Fruit fly (Drosophila melanogaster): ENCODE results near the gene CG15169.
A peak's percentile ranks its signal among the peaks of the same experiment; 100 is the strongest.

The CG15169 gene

DNA sequence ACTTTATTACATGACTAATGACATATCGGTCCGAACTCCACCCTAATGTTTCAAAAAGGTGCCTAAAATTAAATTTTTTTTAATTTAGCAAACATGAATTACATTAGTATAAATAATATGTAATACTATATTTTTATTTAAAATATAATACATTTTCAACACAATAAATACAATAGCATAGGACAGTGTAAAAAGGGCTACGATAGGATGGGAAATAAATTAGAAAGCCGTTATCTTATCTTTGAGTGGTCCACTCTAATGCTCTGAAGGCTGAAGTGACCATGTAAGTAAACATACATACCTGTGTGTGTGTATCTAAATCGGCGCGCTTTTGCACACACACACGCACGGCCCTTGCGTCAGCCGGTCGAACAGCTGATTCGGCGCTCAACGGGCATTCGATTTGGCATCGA lies 12.1 kb downstream of the CG15169 start, which contains the start of gene CG31793 (continued):
- TF ChIP-seq CG7839 (tag; optimal IDR thresholded peaks at IDR 0.05) (peak; percentile 65), HmgZ (tag; optimal IDR thresholded peaks at IDR 0.05) (peak; percentile 53), bbx (GFP tag; IDR thresholded peaks at IDR 0.05; ENCODE audit: partially characterized antibody) (peak; percentile 33; the same call in 1 of the 2 replicates), CG9437 (GFP tag; optimal IDR thresholded peaks at IDR 0.05) (peak; percentile 40), sob (GFP tag; IDR thresholded peaks at IDR 0.05) (peak; percentile 41; the same call in 1 of the 2 replicates), CG12299 (tag; optimal IDR thresholded peaks at IDR 0.05) (peak; percentile 29), CG11723 (GFP tag; optimal IDR thresholded peaks at IDR 0.05) (no peak), insv (GFP tag; optimal IDR thresholded peaks at IDR 0.05) (no peak), Sox100B (GFP tag; optimal IDR thresholded peaks at IDR 0.05) (peak; percentile 41), CG15514 (GFP tag; optimal IDR thresholded peaks at IDR 0.05) (peak; percentile 59), CG31388 (GFP tag; optimal IDR thresholded peaks at IDR 0.05) (no peak), ranshi (GFP tag; IDR thresholded peaks at IDR 0.05) (peak; percentile 54; the same call in 1 of the 2 replicates), jing (GFP tag; optimal IDR thresholded peaks at IDR 0.05) (no peak), CG10267 (tag; optimal IDR thresholded peaks at IDR 0.05) (peak; percentile 40), pan (optimal IDR thresholded peaks at IDR 0.05) (no peak), pan (GFP tag; optimal IDR thresholded peaks at IDR 0.05 in 1 of 2, IDR thresholded peaks at IDR 0.05 in 1 of 2) (peak in 1 of 2 experiments; percentile 63), ind (GFP tag; optimal IDR thresholded peaks at IDR 0.05) (peak; percentile 33), CG13775 (GFP tag; optimal IDR thresholded peaks at IDR 0.05) (peak; percentile 46), Bteb2 (GFP tag; optimal IDR thresholded peaks at IDR 0.05) (no peak), CG10321 (GFP tag; IDR thresholded peaks at IDR 0.05) (peak; percentile 33; the same call in 1 of the 2 replicates), Hmr (GFP tag; optimal IDR thresholded peaks at IDR 0.05) (peak; percentile 72), Meics (GFP tag; optimal IDR thresholded peaks at IDR 0.05) (peak; percentile 78), CG7556 (GFP tag; optimal IDR thresholded peaks at IDR 0.05) (peak; percentile 72), crp (GFP tag; optimal IDR thresholded peaks at IDR 0.05) (peak in 1 of 2 experiments; percentile 81), Med (GFP tag) (peak; percentile 84), gro (GFP tag; optimal IDR thresholded peaks at IDR 0.05) (peak; percentile 28), prd (optimal IDR thresholded peaks at IDR 0.05) (no peak), prd (GFP tag; IDR thresholded peaks at IDR 0.05) (0 out of 3 replicates have a peak, but pooled peaks have one; percentile 17), wdn (GFP tag; IDR thresholded peaks at IDR 0.05) (no peak), CG10366 (GFP tag; IDR thresholded peaks at IDR 0.05) (0 out of 2 replicates have a peak, but pooled peaks have one; percentile 24), vvl (GFP tag; IDR thresholded peaks at IDR 0.05) (peak; percentile 49), cas (GFP tag; IDR thresholded peaks at IDR 0.05) (0 out of 2 replicates have a peak, but pooled peaks have one; percentile 38), CG15601 (tag; optimal IDR thresholded peaks at IDR 0.05) (no peak), eyg (GFP tag; optimal IDR thresholded peaks at IDR 0.05) (no peak), CG2678 (tag; optimal IDR thresholded peaks at IDR 0.05) (peak; percentile 79), H2.0 (GFP tag; IDR thresholded peaks at IDR 0.05) (0 out of 2 replicates have a peak, but pooled peaks have one; percentile 22), E2f1 (GFP tag; IDR thresholded peaks at IDR 0.05) (peak; percentile 25; the same call in 1 of the 2 replicates), otp (GFP tag; IDR thresholded peaks at IDR 0.05) (no peak), Antp (GFP tag; optimal IDR thresholded peaks at IDR 0.05) (no peak), bab2 (GFP tag; optimal IDR thresholded peaks at IDR 0.05) (no peak), CG6765 (GFP tag; optimal IDR thresholded peaks at IDR 0.05) (peak; percentile 13), ase (GFP tag; IDR thresholded peaks at IDR 0.05) (0 out of 3 replicates have a peak, but pooled peaks have one; percentile 20), CG30431 (GFP tag; optimal IDR thresholded peaks at IDR 0.05) (no peak), ac (GFP tag; optimal IDR thresholded peaks at IDR 0.05) (no peak), twi (tag; optimal IDR thresholded peaks at IDR 0.05) (no peak), Chrac-16 (GFP tag; optimal IDR thresholded peaks at IDR 0.05) (no peak), CG17385 (GFP tag; optimal IDR thresholded peaks at IDR 0.05) (peak; percentile 57), sna (GFP tag; IDR thresholded peaks at IDR 0.05; ENCODE audit: partially characterized antibody) (no peak), Asciz (GFP tag; optimal IDR thresholded peaks at IDR 0.05) (peak; percentile 39), az2 (GFP tag; optimal IDR thresholded peaks at IDR 0.05) (peak; percentile 29), CG1602 (GFP tag; optimal IDR thresholded peaks at IDR 0.05) (peak; percentile 3)

Data from whole organism, embryonic.